Worm (Caenorhabditis elegans) whole organism, mixed stage, embryonic: ENCODE results near the gene H06I04.6.

Source experiments
- drap-1 ChIP-seq: fragments of 200-800 bp; sonication (Bioruptor generic); optimal IDR thresholded peaks from 3 replicates; lab custom pipeline; 2018; ENCODE audit warnings: mild to moderate bottlenecking, missing genetic modification characterization, missing compliant biosample characterization
- elt-1 ChIP-seq: sonication (generic microtip); optimal IDR thresholded peaks from 2 replicates; lab custom pipeline; 2017; ENCODE audit warnings: missing genetic modification characterization, mild to moderate bottlenecking, missing compliant biosample characterization, antibody characterized with exemption, moderate library complexity, borderline replicate concordance; ENCODE audit not compliant: insufficient read depth
- lin-13 ChIP-seq: fragments of 150-350 bp; optimal IDR thresholded peaks from 2 replicates; lab custom pipeline; 2014; ENCODE audit warnings: missing biosample characterization, missing genetic modification characterization
- mab-5 ChIP-seq: fragments of 150-350 bp; optimal IDR thresholded peaks from 2 replicates; lab custom pipeline; 2014; ENCODE audit warnings: missing biosample characterization, missing genetic modification characterization
- nhr-76 ChIP-seq: sonication (generic microtip); optimal IDR thresholded peaks from 2 replicates; lab custom pipeline; 2017; ENCODE audit warnings: missing biosample characterization, missing genetic modification characterization
- snpc-4 ChIP-seq: fragments of 150-350 bp; optimal IDR thresholded peaks from 2 replicates; lab custom pipeline; 2014; ENCODE audit warnings: missing biosample characterization, missing genetic modification characterization
- tbx-8 ChIP-seq: fragments of 200-800 bp; sonication (Bioruptor generic); optimal IDR thresholded peaks from 2 replicates; lab custom pipeline; 2018; ENCODE audit warnings: mild to moderate bottlenecking, missing genetic modification characterization, moderate library complexity, missing compliant biosample characterization

ce11 chrIII:3070026-3070573 lies 6.0 kb upstream of the H06I04.6 start, which contains the start of gene H06I04.3:
- TF ChIP-seq drap-1 (GFP tag; lab: Kevin White, UChicago) (no peak), snpc-4 (tag; lab: Kevin White, UChicago) (no peak), elt-1 (tag; lab: Kevin White, UChicago) (no peak), lin-13 (tag; lab: Kevin White, UChicago) (no peak), mab-5 (tag; lab: Kevin White, UChicago) (no peak), tbx-8 (GFP tag; lab: Kevin White, UChicago) (no peak), nhr-76 (tag; lab: Kevin White, UChicago) (no peak)
